Worm (Caenorhabditis elegans) whole organism, mixed stage, embryonic: ENCODE measurements around the gene sru-42.

Experiments used
- M03D4.4 ChIP-seq: sonication (generic microtip); optimal IDR thresholded peaks from 2 replicates; lab custom pipeline; 2017; ENCODE audit warnings: mild to moderate bottlenecking, missing genetic modification characterization, missing compliant biosample characterization
- bed-3 ChIP-seq: fragments of 200-800 bp; sonication (Bioruptor generic); optimal IDR thresholded peaks from 3 replicates; lab custom pipeline; 2018; ENCODE audit warnings: mild to moderate bottlenecking, missing genetic modification characterization, moderate library complexity, missing compliant biosample characterization
- ceh-39 ChIP-seq: fragments of 150-350 bp; optimal IDR thresholded peaks from 2 replicates; lab custom pipeline; 2014; ENCODE audit warnings: missing biosample characterization, missing genetic modification characterization
- ces-1 ChIP-seq: fragments of 150-350 bp; optimal IDR thresholded peaks from 2 replicates; lab custom pipeline; 2014; ENCODE audit warnings: missing biosample characterization, missing genetic modification reagents, missing genetic modification characterization
- elt-1 ChIP-seq: sonication (generic microtip); optimal IDR thresholded peaks from 2 replicates; lab custom pipeline; 2017; ENCODE audit warnings: missing genetic modification characterization, mild to moderate bottlenecking, missing compliant biosample characterization, antibody characterized with exemption, moderate library complexity, borderline replicate concordance; ENCODE audit not compliant: insufficient read depth
- elt-3 ChIP-seq: fragments of 150-350 bp; optimal IDR thresholded peaks from 2 replicates; lab custom pipeline; 2014; ENCODE audit warnings: missing biosample characterization, missing genetic modification characterization
- lsy-2 ChIP-seq: fragments of 150-350 bp; optimal IDR thresholded peaks from 2 replicates; lab custom pipeline; 2014; ENCODE audit warnings: missing biosample characterization, missing genetic modification characterization
- mab-5 ChIP-seq: fragments of 150-350 bp; optimal IDR thresholded peaks from 2 replicates; lab custom pipeline; 2014; ENCODE audit warnings: missing biosample characterization, missing genetic modification characterization
- mep-1 ChIP-seq: fragments of 150-350 bp; optimal IDR thresholded peaks from 2 replicates; lab custom pipeline; 2017; ENCODE audit warnings: missing biosample characterization, missing genetic modification reagents, missing genetic modification characterization, inconsistent platforms
- nhr-76 ChIP-seq: sonication (generic microtip); optimal IDR thresholded peaks from 2 replicates; lab custom pipeline; 2017; ENCODE audit warnings: missing biosample characterization, missing genetic modification characterization
- snpc-4 ChIP-seq: fragments of 150-350 bp; optimal IDR thresholded peaks from 2 replicates; lab custom pipeline; 2014; ENCODE audit warnings: missing biosample characterization, missing genetic modification characterization
- unc-62 ChIP-seq: fragments of 150-350 bp; optimal IDR thresholded peaks from 2 replicates; lab custom pipeline; 2014; ENCODE audit warnings: missing biosample characterization, missing genetic modification reagents, missing genetic modification characterization
- ztf-11 ChIP-seq: fragments of 150-350 bp; optimal IDR thresholded peaks from 2 replicates; lab custom pipeline; 2014; ENCODE audit warnings: missing biosample characterization, missing genetic modification characterization

DNA sequence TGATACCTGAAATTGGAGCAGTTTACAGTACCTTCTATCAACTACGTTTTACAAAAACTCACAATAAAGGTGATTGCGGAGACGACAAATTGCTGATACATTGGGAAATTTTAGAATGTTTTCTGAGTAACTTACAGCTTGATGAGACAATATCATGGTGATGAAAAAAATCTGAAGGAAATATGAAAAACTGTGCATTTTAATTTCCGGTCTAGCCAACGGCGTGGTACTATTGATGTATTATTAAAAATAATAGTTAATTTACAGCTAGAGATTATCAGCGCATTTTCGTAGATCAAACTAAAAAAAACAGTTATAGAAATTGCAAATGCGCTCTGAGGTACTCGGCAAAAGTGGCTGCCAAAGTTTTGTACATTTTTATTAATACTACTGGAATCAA lies 47.8 kb downstream of the sru-42 start, which contains the start of gene srx-29:
- TF ChIP-seq lsy-2 (tag; lab: Kevin White, UChicago), result no peak
- no peak for TF ChIP-seq mep-1 (tag; lab: Kevin White, UChicago)
- no peak for TF ChIP-seq bed-3
- no peak for TF ChIP-seq ces-1
- TF ChIP-seq mab-5 (tag; lab: Kevin White, UChicago), result no peak
- no peak for TF ChIP-seq M03D4.4 (tag; lab: Kevin White, UChicago)
- no peak for TF ChIP-seq elt-3 (tag; lab: Kevin White, UChicago)
- no peak for TF ChIP-seq unc-62 (GFP tag; lab: Kevin White, UChicago)
- no peak for TF ChIP-seq snpc-4
- no peak for TF ChIP-seq elt-1 (tag; lab: Kevin White, UChicago)
- no peak for TF ChIP-seq ztf-11
- no peak for TF ChIP-seq nhr-76 (tag; lab: Kevin White, UChicago)
- no peak for TF ChIP-seq ceh-39 (tag; lab: Kevin White, UChicago)
